Worm (Caenorhabditis elegans): ENCODE results near the gene srd-43.
A peak's percentile ranks its signal among the peaks of the same experiment; 100 is the strongest.

srd-43 gene

DNA sequence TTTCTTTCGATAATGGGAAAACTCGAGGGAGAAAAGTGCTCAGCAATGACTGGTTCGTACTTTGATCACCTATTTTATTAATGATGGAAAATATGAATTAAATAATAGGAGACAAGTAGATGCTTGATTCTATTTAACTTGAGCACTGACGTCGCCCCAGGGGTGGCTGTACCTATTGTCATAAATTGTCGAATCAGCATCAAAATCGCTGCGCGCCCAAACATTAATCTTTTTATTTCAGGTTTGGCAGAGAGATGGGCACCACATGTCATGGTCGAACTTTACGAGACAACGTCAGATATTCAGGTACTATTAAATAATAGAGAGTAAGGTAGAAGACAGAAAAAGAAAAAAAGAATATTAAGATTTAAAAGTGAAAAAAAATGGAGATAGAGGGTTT lies 18.7 kb upstream of the srd-43 start:
- TF ChIP-seq ceh-30 (tag; optimal IDR thresholded peaks at IDR 0.05) = no peak
- TF ChIP-seq ceh-45 (GFP tag; IDR thresholded peaks at IDR 0.05) = no peak
- no peak for TF ChIP-seq ceh-34 (tag; optimal IDR thresholded peaks at IDR 0.05)
- no peak for TF ChIP-seq dmd-4 (tag; optimal IDR thresholded peaks at IDR 0.05; ENCODE audit: borderline replicate concordance)
- no peak for TF ChIP-seq ref-2 (tag; optimal IDR thresholded peaks at IDR 0.05)
- TF ChIP-seq ceh-22 (tag; optimal IDR thresholded peaks at IDR 0.05) = no peak

DNA sequence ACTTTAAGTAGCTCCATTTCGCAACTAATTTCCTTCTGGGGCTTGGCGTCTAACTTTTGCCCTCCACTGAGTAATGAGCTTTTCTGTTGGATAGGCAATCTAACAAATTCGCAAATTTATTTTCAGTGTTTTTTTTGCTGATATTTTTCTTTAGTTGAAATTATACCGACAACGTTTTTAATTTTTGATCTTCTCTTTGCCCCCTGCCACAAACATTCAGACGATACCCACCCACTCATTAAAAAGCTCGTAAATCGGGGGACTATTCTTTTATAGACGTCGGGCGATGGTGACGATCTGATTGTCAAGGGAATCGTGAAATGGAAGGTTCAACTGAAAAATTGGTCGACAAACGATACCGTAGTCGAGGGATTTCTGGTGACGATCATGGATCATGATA lies 18.1 kb upstream of the srd-43 start:
- TF ChIP-seq nhr-232 (tag; optimal IDR thresholded peaks at IDR 0.05) (no peak), fkh-10 (GFP tag; optimal IDR thresholded peaks at IDR 0.05) (no peak), nfya-1 (tag; optimal IDR thresholded peaks at IDR 0.05) (no peak), ceh-9 (tag; optimal IDR thresholded peaks at IDR 0.05) (no peak), unc-55 (GFP tag; optimal IDR thresholded peaks at IDR 0.05) (no peak), ceh-2 (tag; optimal IDR thresholded peaks at IDR 0.05) (no peak), lim-6 (tag; optimal IDR thresholded peaks at IDR 0.05) (no peak), ceh-48 (tag; optimal IDR thresholded peaks at IDR 0.05) (no peak), fax-1 (tag; optimal IDR thresholded peaks at IDR 0.05) (no peak), gmeb-2 (tag; optimal IDR thresholded peaks at IDR 0.05) (no peak), unc-42 (tag; optimal IDR thresholded peaks at IDR 0.05) (no peak), zip-5 (tag; optimal IDR thresholded peaks at IDR 0.05) (no peak), ahr-1 (tag; optimal IDR thresholded peaks at IDR 0.05) (no peak)

DNA sequence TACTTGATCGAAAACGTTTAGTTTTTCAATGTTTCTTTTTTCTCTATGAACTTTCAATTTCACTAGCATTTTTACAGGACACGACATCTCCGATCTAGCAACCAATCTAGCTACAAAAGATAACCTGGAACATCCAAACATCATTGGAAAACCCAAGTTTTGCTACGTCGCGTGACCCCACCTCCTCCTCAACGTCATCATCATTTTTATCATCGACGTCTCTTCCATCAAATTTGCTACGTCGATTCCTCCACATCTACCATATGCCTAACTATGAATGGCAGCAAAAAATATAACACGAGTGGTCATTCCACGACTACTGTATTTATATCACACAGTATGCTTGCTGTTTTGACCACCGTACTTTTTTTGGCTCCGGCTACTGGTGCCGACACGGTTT lies 17.2 kb upstream of the srd-43 start, which contains the start of gene F46G10.2:
Gene F46G10.2, plus strand, starts transcription at position 78 of the 400 bp plus-strand sequence.
- TF ChIP-seq pax-1 (tag; optimal IDR thresholded peaks at IDR 0.05) (no peak), ceh-6 (GFP tag; optimal IDR thresholded peaks at IDR 0.05) (no peak), ceh-19 (GFP tag; optimal IDR thresholded peaks at IDR 0.05) (no peak), hlh-15 (tag; optimal IDR thresholded peaks at IDR 0.05) (no peak), fkh-10 (GFP tag; optimal IDR thresholded peaks at IDR 0.05) (no peak), mec-3 (tag; optimal IDR thresholded peaks at IDR 0.05; ENCODE audit: borderline replicate concordance) (no peak), pros-1 (tag; optimal IDR thresholded peaks at IDR 0.05) (no peak), odd-2 (tag; optimal IDR thresholded peaks at IDR 0.05) (no peak), fkh-6 (tag; optimal IDR thresholded peaks at IDR 0.05) (no peak), ceh-48 (tag; optimal IDR thresholded peaks at IDR 0.05) (no peak), sdc-2 (tag; optimal IDR thresholded peaks at IDR 0.05) (no peak), C38D4.7 (GFP tag; optimal IDR thresholded peaks at IDR 0.05) (no peak), che-1 (tag; optimal IDR thresholded peaks at IDR 0.05) (no peak), unc-3 (GFP tag; conservative IDR thresholded peaks at IDR 0.05) (no peak), unc-3 (tag; optimal IDR thresholded peaks at IDR 0.05) (no peak), sox-2 (GFP tag; IDR thresholded peaks at IDR 0.05) (no peak)

DNA sequence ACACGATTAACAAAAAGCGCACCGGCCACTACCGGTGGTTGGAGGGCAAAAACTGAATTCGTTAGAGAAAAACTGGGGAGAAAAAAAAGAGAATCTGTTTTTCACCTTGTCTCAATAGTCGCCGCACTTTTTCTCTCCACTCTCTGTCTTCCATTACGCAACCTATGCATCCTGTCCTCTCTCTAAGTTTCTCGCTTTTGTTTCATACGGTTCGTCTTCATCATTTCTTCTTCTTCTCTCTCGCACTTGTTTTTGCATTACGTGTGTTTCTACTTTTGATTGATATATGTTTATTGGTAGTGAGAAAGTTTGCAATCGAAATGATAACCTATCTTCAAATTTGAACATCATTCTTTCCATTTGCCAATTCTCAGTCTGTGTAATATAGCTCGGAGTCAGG lies 14.9 kb upstream of the srd-43 start:
- no peak for TF ChIP-seq mec-3 (tag; optimal IDR thresholded peaks at IDR 0.05; ENCODE audit: borderline replicate concordance)
- TF ChIP-seq ceh-18 (tag; optimal IDR thresholded peaks at IDR 0.05) = peak; percentile 22

DNA sequence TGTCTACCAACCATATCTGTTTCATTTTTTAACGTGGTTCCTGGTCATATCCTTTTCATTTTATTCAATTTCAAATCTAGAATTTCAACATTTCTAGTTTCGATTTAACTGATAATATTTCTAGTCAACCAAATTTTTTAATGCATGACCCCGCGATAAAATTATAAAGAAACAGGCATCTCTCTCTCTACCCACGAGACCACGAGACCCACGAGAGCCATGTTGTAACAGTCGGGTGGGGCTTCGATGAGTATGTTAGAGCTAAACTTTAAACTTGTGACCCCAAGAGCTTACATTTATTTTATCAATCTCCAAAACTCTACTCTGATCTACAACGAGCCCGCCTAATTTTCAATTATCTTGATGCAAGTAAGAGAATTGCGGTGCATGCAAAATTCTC lies 12.7 kb upstream of the srd-43 start:
- TF ChIP-seq pha-4 (tag; optimal IDR thresholded peaks at IDR 0.05) (no peak), pag-3 (tag; optimal IDR thresholded peaks at IDR 0.05; ENCODE audit: borderline replicate concordance) (no peak), ceh-30 (tag; optimal IDR thresholded peaks at IDR 0.05) (no peak), mec-3 (tag; optimal IDR thresholded peaks at IDR 0.05; ENCODE audit: borderline replicate concordance) (no peak), ceh-2 (tag; optimal IDR thresholded peaks at IDR 0.05) (no peak), F13H6.1 (tag; optimal IDR thresholded peaks at IDR 0.05) (no peak), fkh-6 (tag; optimal IDR thresholded peaks at IDR 0.05) (no peak), ceh-6 (GFP tag; optimal IDR thresholded peaks at IDR 0.05) (no peak)
